Worm (Caenorhabditis elegans) whole organism, L1 larva: ENCODE results near the gene btb-22.

Experiments
- ama-1 ChIP-seq: fragments of 150-350 bp; optimal IDR thresholded peaks from 2 replicates; lab custom pipeline; 2014
- ceh-82 ChIP-seq, 3 experiments: fragments of 150-350 bp in 1 of 3; sonication (generic microtip) in 2 of 3; optimal IDR thresholded peaks; 2 replicates each; lab custom pipeline; 2014 to 2017; ENCODE audit warnings: missing biosample characterization in 3 of 3, missing genetic modification characterization in 3 of 3
- ces-1 ChIP-seq: fragments of 150-350 bp; optimal IDR thresholded peaks from 2 replicates; lab custom pipeline; 2014; ENCODE audit warnings: missing biosample characterization, missing genetic modification reagents, missing genetic modification characterization
- egl-27 ChIP-seq, 2 experiments: fragments of 150-350 bp in 1 of 2; sonication (generic microtip); optimal IDR thresholded peaks; 3 replicates each; lab custom pipeline; 2017 to 2018; ENCODE audit warnings: missing biosample characterization in 2 of 2, missing genetic modification characterization in 2 of 2, missing genetic modification reagents in 2 of 2
- jun-1 ChIP-seq: fragments of 150-350 bp; optimal IDR thresholded peaks from 2 replicates; lab custom pipeline; 2014; ENCODE audit warnings: missing biosample characterization, missing genetic modification reagents, missing genetic modification characterization
- mef-2 ChIP-seq: fragments of 150-350 bp; optimal IDR thresholded peaks from 2 replicates; lab custom pipeline; 2014; ENCODE audit warnings: missing biosample characterization, missing genetic modification characterization
- mep-1 ChIP-seq: fragments of 150-350 bp; optimal IDR thresholded peaks from 2 replicates; lab custom pipeline; 2014; ENCODE audit warnings: missing biosample characterization, missing genetic modification characterization
- nhr-20 ChIP-seq: sonication (generic microtip); optimal IDR thresholded peaks from 2 replicates; lab custom pipeline; 2016; ENCODE audit warnings: mild to moderate bottlenecking, missing genetic modification characterization, missing compliant biosample characterization
- nhr-76 ChIP-seq: sonication (generic microtip); optimal IDR thresholded peaks from 2 replicates; lab custom pipeline; 2017; ENCODE audit warnings: missing biosample characterization, missing genetic modification characterization
- pag-3 ChIP-seq: sonication (generic microtip); optimal IDR thresholded peaks from 2 replicates; lab custom pipeline; 2017; ENCODE audit warnings: missing genetic modification characterization, mild to moderate bottlenecking, missing compliant biosample characterization, antibody characterized with exemption, borderline replicate concordance; ENCODE audit not compliant: insufficient read depth
- skn-1 ChIP-seq: fragments of 150-350 bp; optimal IDR thresholded peaks from 2 replicates; lab custom pipeline; 2014; ENCODE audit warnings: missing biosample characterization, missing genetic modification characterization
- unc-86 ChIP-seq: sonication (generic microtip); optimal IDR thresholded peaks from 2 replicates; lab custom pipeline; 2016; ENCODE audit warnings: missing genetic modification characterization, missing compliant biosample characterization
- zag-1 ChIP-seq: fragments of 150-350 bp; optimal IDR thresholded peaks from 2 replicates; lab custom pipeline; 2014; ENCODE audit warnings: missing biosample characterization, missing genetic modification characterization

ce11 chrII:3262504-3262903 is 37.1 kb upstream of the btb-22 start, which contains the start of gene F02E11.2:
- TF ChIP-seq ces-1 (GFP tag; lab: Kevin White, UChicago) (no peak), unc-86 (tag; lab: Kevin White, UChicago) (no peak), ama-1 (no peak), mep-1 (tag; lab: Kevin White, UChicago) (no peak), skn-1 (tag; lab: Kevin White, UChicago) (no peak), nhr-76 (tag; lab: Kevin White, UChicago) (no peak), ceh-82 (tag; optimal IDR thresholded peaks at IDR 0.05; lab: Kevin White, UChicago) (no peak), zag-1 (tag; lab: Kevin White, UChicago) (no peak), pag-3 (no peak), egl-27 (tag; optimal IDR thresholded peaks at IDR 0.05; lab: Kevin White, UChicago) (no peak), jun-1 (tag; lab: Kevin White, UChicago) (no peak), nhr-20 (no peak), mef-2 (no peak)
